Fruit fly (Drosophila melanogaster): Measurements from ENCODE around the gene Prp40.

Prp40 gene

DNA sequence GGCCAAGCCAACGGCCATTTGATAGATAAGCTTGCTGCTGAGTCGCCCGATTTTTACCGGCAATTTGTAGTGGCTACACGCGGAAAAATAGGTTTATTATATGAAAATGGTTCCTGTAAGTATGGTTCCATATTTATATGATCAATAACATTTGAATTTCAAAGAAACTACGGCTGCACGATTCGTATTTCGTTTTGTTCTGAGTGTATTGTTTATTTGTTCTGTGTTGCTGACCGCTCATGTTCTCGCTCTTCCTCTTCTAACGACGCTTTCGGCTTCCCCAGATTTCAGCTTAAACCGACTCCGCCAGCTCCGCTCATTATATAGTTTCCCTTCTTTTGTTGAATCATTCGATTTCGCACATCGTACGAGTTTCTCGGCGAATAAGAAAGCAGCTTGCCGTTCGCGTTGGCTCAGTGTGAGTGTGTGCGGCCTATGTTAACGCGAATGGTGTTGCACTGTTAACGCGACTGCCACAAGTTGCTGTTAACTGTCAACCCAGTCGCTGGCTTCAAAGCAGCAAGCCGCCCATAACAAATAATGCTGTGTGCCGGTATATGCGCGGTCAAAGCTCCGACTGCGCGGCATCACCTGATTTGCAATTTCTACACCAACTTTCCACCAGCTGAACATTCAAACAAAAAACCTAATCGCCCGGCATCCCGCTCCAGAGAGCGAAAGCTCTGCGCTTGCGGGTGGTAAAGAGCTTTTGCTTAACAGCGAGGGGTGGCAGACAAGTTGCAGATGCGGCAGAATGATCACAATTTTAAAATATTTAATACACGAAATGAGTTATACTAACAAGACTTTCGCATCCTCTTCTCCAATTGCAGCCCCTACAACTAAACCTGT lies 36.0 kb downstream of the Prp40 start (continued):
- TF ChIP-seq CG1603 (tag; optimal IDR thresholded peaks at IDR 0.05) (no peak), CG10565 (GFP tag; optimal IDR thresholded peaks at IDR 0.05) (no peak), corto (GFP tag; optimal IDR thresholded peaks at IDR 0.05) (no peak), knrl (GFP tag; IDR thresholded peaks at IDR 0.05; ENCODE audit: partially characterized antibody) (no peak), HLHmδ (GFP tag; optimal IDR thresholded peaks at IDR 0.05) (no peak), ewg (GFP tag; optimal IDR thresholded peaks at IDR 0.05) (peak; percentile 86), fd3F (GFP tag; optimal IDR thresholded peaks at IDR 0.05) (no peak), danr (GFP tag; IDR thresholded peaks at IDR 0.05) (no peak), onecut (GFP tag; IDR thresholded peaks at IDR 0.05) (no peak), CG16813 (GFP tag; IDR thresholded peaks at IDR 0.05; ENCODE audit: partially characterized antibody) (no peak), Gsc (GFP tag; IDR thresholded peaks at IDR 0.05) (no peak), CG2120 (GFP tag; optimal IDR thresholded peaks at IDR 0.05) (peak; percentile 85), Elba2 (GFP tag; optimal IDR thresholded peaks at IDR 0.05) (no peak), CG17829 (tag; optimal IDR thresholded peaks at IDR 0.05) (no peak), CG8089 (GFP tag; optimal IDR thresholded peaks at IDR 0.05) (no peak), CG14965 (GFP tag; optimal IDR thresholded peaks at IDR 0.05; ENCODE audit: borderline replicate concordance) (no peak), CG17186 (GFP tag; optimal IDR thresholded peaks at IDR 0.05) (no peak), CG14441 (GFP tag; IDR thresholded peaks at IDR 0.05) (no peak), CG12391 (tag; optimal IDR thresholded peaks at IDR 0.05) (no peak), NC2β (GFP tag; optimal IDR thresholded peaks at IDR 0.05) (no peak), tx (GFP tag; optimal IDR thresholded peaks at IDR 0.05) (peak; percentile 13), Ptx1 (GFP tag; IDR thresholded peaks at IDR 0.05) (peak; percentile 62), CG15479 (GFP tag; optimal IDR thresholded peaks at IDR 0.05) (no peak), zen2 (GFP tag; IDR thresholded peaks at IDR 0.05; ENCODE audit: partially characterized antibody) (no peak), CG11695 (GFP tag; IDR thresholded peaks at IDR 0.05) (no peak), CG6791 (GFP tag; IDR thresholded peaks at IDR 0.05; ENCODE audit: partially characterized antibody) (no peak), pb (GFP tag; optimal IDR thresholded peaks at IDR 0.05) (no peak), bowl (GFP tag; IDR thresholded peaks at IDR 0.05) (no peak), Mad (GFP tag; optimal IDR thresholded peaks at IDR 0.05) (no peak), kay (GFP tag; optimal IDR thresholded peaks at IDR 0.05) (no peak), E2f2 (GFP tag; IDR thresholded peaks at IDR 0.05) (peak; percentile 43; the same call in 1 of the 2 replicates), bbx (GFP tag; IDR thresholded peaks at IDR 0.05; ENCODE audit: partially characterized antibody) (no peak), unc-4 (GFP tag; IDR thresholded peaks at IDR 0.05; ENCODE audit: partially characterized antibody) (no peak), CG1647 (GFP tag; optimal IDR thresholded peaks at IDR 0.05) (no peak), dan (GFP tag; IDR thresholded peaks at IDR 0.05) (no peak), CG2199 (GFP tag; IDR thresholded peaks at IDR 0.05) (no peak), vvl (GFP tag; IDR thresholded peaks at IDR 0.05) (peak; percentile 34; the same call in 1 of the 2 replicates), D19A (tag; optimal IDR thresholded peaks at IDR 0.05) (no peak), CG9437 (GFP tag; optimal IDR thresholded peaks at IDR 0.05) (peak; percentile 17), lov (optimal IDR thresholded peaks at IDR 0.05) (no peak), lov (GFP tag; IDR thresholded peaks at IDR 0.05) (no peak), Sox100B (GFP tag; optimal IDR thresholded peaks at IDR 0.05) (no peak), Nf-YC (tag; optimal IDR thresholded peaks at IDR 0.05) (no peak), PHDP (tag; optimal IDR thresholded peaks at IDR 0.05) (no peak), Dip2 (GFP tag; IDR thresholded peaks at IDR 0.05) (no peak), ac (GFP tag; optimal IDR thresholded peaks at IDR 0.05) (no peak), CG17612 (GFP tag; IDR thresholded peaks at IDR 0.05) (no peak), Lpt (GFP tag; optimal IDR thresholded peaks at IDR 0.05) (no peak), seq (GFP tag; IDR thresholded peaks at IDR 0.05) (no peak), ap (GFP tag; IDR thresholded peaks at IDR 0.05) (no peak), yki (optimal IDR thresholded peaks at IDR 0.05) (no peak)
